Worm (Caenorhabditis elegans) whole organism, early embryonic: ENCODE data around the gene C35A5.8.

Experiments
- B0310.2 ChIP-seq: sonication (generic microtip); optimal IDR thresholded peaks from 2 replicates; lab custom pipeline; 2016; ENCODE audit warnings: mild to moderate bottlenecking, missing genetic modification characterization, missing compliant biosample characterization
- F13C5.2 ChIP-seq: sonication (generic microtip); optimal IDR thresholded peaks from 2 replicates; lab custom pipeline; 2017; ENCODE audit warnings: mild to moderate bottlenecking, missing genetic modification characterization, inconsistent platforms, missing compliant biosample characterization
- aly-1 ChIP-seq: sonication (generic microtip); optimal IDR thresholded peaks from 2 replicates; lab custom pipeline; 2016; ENCODE audit warnings: missing genetic modification characterization, missing compliant biosample characterization
- ama-1 ChIP-seq: fragments of 150-350 bp; optimal IDR thresholded peaks from 2 replicates; lab custom pipeline; 2014
- ceh-13 ChIP-seq: fragments of 200-800 bp; sonication (Bioruptor generic); optimal IDR thresholded peaks from 2 replicates; lab custom pipeline; 2018; ENCODE audit warnings: mild to moderate bottlenecking, missing genetic modification characterization, missing compliant biosample characterization
- ceh-36 ChIP-seq: sonication (generic microtip); optimal IDR thresholded peaks from 2 replicates; lab custom pipeline; 2016; ENCODE audit warnings: missing genetic modification characterization, inconsistent platforms, missing compliant biosample characterization
- ets-7 ChIP-seq: sonication (generic microtip); optimal IDR thresholded peaks from 2 replicates; lab custom pipeline; 2016; ENCODE audit warnings: missing genotype, missing genetic modification characterization, missing compliant biosample characterization
- flt-1 ChIP-seq: fragments of 200-800 bp; sonication (Bioruptor generic); IDR thresholded peaks from 2 replicates; pipeline ENCODE4 v1.3.6; 2022; ENCODE audit warnings: missing genetic modification characterization, missing compliant biosample characterization
- hmbx-1 ChIP-seq: sonication (generic microtip); optimal IDR thresholded peaks from 2 replicates; lab custom pipeline; 2016; ENCODE audit warnings: mild to moderate bottlenecking, missing genetic modification characterization, missing compliant biosample characterization
- hmg-4 ChIP-seq: fragments of 200-800 bp; sonication (Bioruptor generic); optimal IDR thresholded peaks from 2 replicates; lab custom pipeline; 2018; ENCODE audit warnings: mild to moderate bottlenecking, missing genetic modification characterization, missing compliant biosample characterization
- hnd-1 ChIP-seq: sonication (generic microtip); optimal IDR thresholded peaks from 2 replicates; lab custom pipeline; 2016; ENCODE audit warnings: missing genetic modification characterization, missing compliant biosample characterization
- pes-1 ChIP-seq: fragments of 200-800 bp; sonication (Bioruptor generic); IDR thresholded peaks from 2 replicates; pipeline ENCODE4 v1.3.6; 2022; ENCODE audit warnings: missing genetic modification reagents, missing genetic modification characterization, missing compliant biosample characterization
- scrt-1 ChIP-seq: fragments of 200-800 bp; sonication (Bioruptor generic); IDR thresholded peaks from 2 replicates; pipeline ENCODE4 v1.3.6; 2022; ENCODE audit warnings: missing genetic modification characterization, missing compliant biosample characterization
- sea-1 ChIP-seq: fragments of 200-800 bp; sonication (Bioruptor generic); conservative IDR thresholded peaks from 2 replicates; pipeline ENCODE4 v1.3.6; 2022; ENCODE audit warnings: missing genetic modification characterization, missing compliant biosample characterization
- tbx-11 ChIP-seq: fragments of 200-800 bp; sonication (Bioruptor generic); IDR thresholded peaks from 2 replicates; pipeline ENCODE4 v1.3.6; 2022; ENCODE audit warnings: missing genetic modification characterization, missing compliant biosample characterization
- tbx-37 ChIP-seq: fragments of 200-800 bp; sonication (Bioruptor generic); conservative IDR thresholded peaks from 2 replicates; pipeline ENCODE4 v1.3.6; 2022; ENCODE audit warnings: missing genetic modification reagents, missing genetic modification characterization, missing compliant biosample characterization
- tra-4 ChIP-seq: sonication (generic microtip); optimal IDR thresholded peaks from 2 replicates; lab custom pipeline; 2017; ENCODE audit warnings: missing genetic modification characterization, missing compliant biosample characterization

Gene C35A5.8

ce11 chrV:10549717-10550116, 24.0 kb upstream of the C35A5.8 start, which contains the start of gene F32G8.2:
Gene F32G8.2 (plus strand): TSS chrV:10550017.
- no peak for TF ChIP-seq ama-1 (lab: Kevin White, UChicago)
- TF ChIP-seq hmbx-1 (tag; lab: Kevin White, UChicago), result no peak
- TF ChIP-seq ceh-36, result no peak
- TF ChIP-seq scrt-1 (GFP tag; lab: Robert Waterston, UW), result no peak

ce11 chrV:10548981-10549380, 23.3 kb upstream of the C35A5.8 start, which contains the start of gene srd-34:
Gene srd-34 (minus strand): TSS chrV:10549081.
- TF ChIP-seq hnd-1 (tag; lab: Kevin White, UChicago) (no peak), pes-1 (GFP tag; lab: Robert Waterston, UW) (no peak), ceh-36 (no peak), flt-1 (GFP tag; lab: Robert Waterston, UW) (no peak), tra-4 (tag; lab: Kevin White, UChicago) (no peak), hmg-4 (GFP tag; lab: Kevin White, UChicago) (no peak), scrt-1 (GFP tag; lab: Robert Waterston, UW) (no peak)

ce11 chrV:10546749-10547148, 21.0 kb upstream of the C35A5.8 start, which contains the start of gene F25D1.5:
Gene F25D1.5 (minus strand): TSS chrV:10546783.
- TF ChIP-seq scrt-1 (GFP tag; lab: Robert Waterston, UW) (no peak), tbx-11 (GFP tag; lab: Robert Waterston, UW) (no peak), F13C5.2 (tag; lab: Kevin White, UChicago) (no peak), hmg-4 (GFP tag; lab: Kevin White, UChicago) (no peak), ama-1 (lab: Kevin White, UChicago) (no peak), ceh-36 (no peak)

ce11 chrV:10540024-10540423, 14.3 kb upstream of the C35A5.8 start, which contains the start of gene degt-1:
Gene degt-1 (plus strand): TSS chrV:10540324.
- TF ChIP-seq ceh-13 (no peak), tbx-37 (no peak), hnd-1 (tag; lab: Kevin White, UChicago) (no peak), sea-1 (no peak), pes-1 (GFP tag; lab: Robert Waterston, UW) (no peak), aly-1 (tag; lab: Kevin White, UChicago) (no peak), B0310.2 (no peak), hmg-4 (GFP tag; lab: Kevin White, UChicago) (no peak), ets-7 (no peak), ama-1 (lab: Kevin White, UChicago) (no peak), hmbx-1 (tag; lab: Kevin White, UChicago) (no peak)

ce11 chrV:10539114-10539513, 13.4 kb upstream of the C35A5.8 start, which contains the start of gene F25D1.8:
Gene F25D1.8 (plus strand): TSS chrV:10539414.
- TF ChIP-seq hnd-1 (tag; lab: Kevin White, UChicago) (no peak), ceh-13 (no peak), tra-4 (tag; lab: Kevin White, UChicago) (no peak), flt-1 (GFP tag; lab: Robert Waterston, UW) (no peak), tbx-37 (no peak), hmbx-1 (tag; lab: Kevin White, UChicago) (no peak), ets-7 (no peak), pes-1 (GFP tag; lab: Robert Waterston, UW) (no peak), B0310.2 (no peak), ceh-36 (no peak), ama-1 (lab: Kevin White, UChicago) (no peak)

- TF ChIP-seq hmbx-1 (tag; lab: Kevin White, UChicago), result no peak
- TF ChIP-seq tbx-11 (GFP tag; lab: Robert Waterston, UW), result no peak
- peak; percentile 11 for TF ChIP-seq F13C5.2 (tag; lab: Kevin White, UChicago)
- peak; percentile 50 for TF ChIP-seq hmg-4 (GFP tag; lab: Kevin White, UChicago)
- no peak for TF ChIP-seq tbx-37
- TF ChIP-seq ceh-36, result no peak
- no peak for TF ChIP-seq sea-1
Observed at ce11 chrV:10536808-10537207, 11.1 kb upstream of the C35A5.8 start.

- no peak for TF ChIP-seq hmg-4 (GFP tag; lab: Kevin White, UChicago)
- TF ChIP-seq aly-1 (tag; lab: Kevin White, UChicago), result no peak
- TF ChIP-seq ama-1 (lab: Kevin White, UChicago), result no peak
- TF ChIP-seq hmbx-1 (tag; lab: Kevin White, UChicago), result no peak
- no peak for TF ChIP-seq F13C5.2 (tag; lab: Kevin White, UChicago)
- no peak for TF ChIP-seq scrt-1 (GFP tag; lab: Robert Waterston, UW)
- no peak for TF ChIP-seq flt-1 (GFP tag; lab: Robert Waterston, UW)
- no peak for TF ChIP-seq tra-4 (tag; lab: Kevin White, UChicago)
- no peak for TF ChIP-seq ceh-13
- no peak for TF ChIP-seq hnd-1 (tag; lab: Kevin White, UChicago)
- no peak for TF ChIP-seq ets-7
- TF ChIP-seq tbx-11 (GFP tag; lab: Robert Waterston, UW), result no peak
- TF ChIP-seq tbx-37, result no peak
Observed at ce11 chrV:10536095-10536691, 10.5 kb upstream of the C35A5.8 start, which contains the start of gene ppm-1.A. Gene ppm-1.A (minus strand): TSS chrV:10536388.

- TF ChIP-seq sea-1 (no peak), pes-1 (GFP tag; lab: Robert Waterston, UW) (no peak), tra-4 (tag; lab: Kevin White, UChicago) (no peak), ama-1 (lab: Kevin White, UChicago) (no peak), aly-1 (tag; lab: Kevin White, UChicago) (no peak), ceh-13 (no peak), flt-1 (GFP tag; lab: Robert Waterston, UW) (no peak)
Observed at ce11 chrV:10535325-10535724, 9.6 kb upstream of the C35A5.8 start.
